Worm (Caenorhabditis elegans): ENCODE results near the gene lmtr-2.
A peak's percentile ranks its signal among the peaks of the same experiment; 100 is the strongest.

The lmtr-2 gene

DNA sequence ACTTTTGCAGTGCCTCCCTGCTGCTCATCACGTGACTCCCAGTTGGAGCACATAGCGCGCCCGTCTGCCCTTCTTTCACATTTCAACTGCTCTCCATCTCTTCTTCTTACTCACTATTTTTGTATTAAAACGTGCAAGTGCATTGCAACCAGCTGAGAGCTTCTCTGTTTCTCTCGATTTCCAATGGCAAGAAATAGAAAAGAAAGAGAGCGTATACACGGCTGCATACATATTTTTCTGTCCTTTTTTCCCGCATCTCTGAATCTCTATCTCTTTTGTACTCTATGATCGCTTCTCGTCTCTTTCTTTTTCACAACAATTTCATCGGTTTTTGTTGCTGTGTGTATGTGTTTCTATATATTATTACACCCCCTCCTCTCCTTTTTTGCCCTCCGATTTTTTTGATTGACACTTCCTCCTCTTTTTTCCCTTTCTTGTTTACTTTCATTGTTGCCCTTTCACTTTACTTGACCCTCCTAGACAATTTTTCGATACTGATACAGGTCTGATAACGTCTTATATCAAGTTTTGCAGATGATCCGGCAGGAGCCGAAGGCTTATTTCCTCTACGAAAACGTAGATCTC is 9.9 kb downstream of the lmtr-2 start, which contains the start of gene Y97E10AR.1 (continued):
- TF ChIP-seq lir-3 (tag; optimal IDR thresholded peaks at IDR 0.05) (no peak), mep-1 (tag; optimal IDR thresholded peaks at IDR 0.05) (peak; percentile 84), D1046.2 (GFP tag; IDR thresholded peaks at IDR 0.05) (no peak), lin-1 (GFP tag; IDR thresholded peaks at IDR 0.05) (no peak), zip-2 (tag; optimal IDR thresholded peaks at IDR 0.05) (no peak), mdt-29 (GFP tag; IDR thresholded peaks at IDR 0.05) (no peak), Y105C5A.15 (GFP tag; IDR thresholded peaks at IDR 0.05) (no peak), attf-4 (tag; optimal IDR thresholded peaks at IDR 0.05) (no peak), snpc-1.2 (GFP tag; IDR thresholded peaks at IDR 0.05) (no peak), nhr-10 (tag; optimal IDR thresholded peaks at IDR 0.05) (no peak), mxl-2 (GFP tag; conservative IDR thresholded peaks at IDR 0.05) (0 out of 2 replicates have a peak, but pooled peaks have one; percentile 42), madf-5 (GFP tag; IDR thresholded peaks at IDR 0.05) (no peak), saeg-2 (GFP tag; IDR thresholded peaks at IDR 0.05) (0 out of 2 replicates have a peak, but pooled peaks have one; percentile 15), dmd-6 (GFP tag; IDR thresholded peaks at IDR 0.05) (peak; percentile 94), nhr-77 (tag; optimal IDR thresholded peaks at IDR 0.05) (peak; percentile 76), F10B5.3 (tag; optimal IDR thresholded peaks at IDR 0.05) (no peak), lsy-2 (tag; optimal IDR thresholded peaks at IDR 0.05) (peak; percentile 29 to 79), lim-7 (GFP tag; IDR thresholded peaks at IDR 0.05) (no peak), zip-11 (GFP tag; IDR thresholded peaks at IDR 0.05) (no peak), nhr-6 (tag; optimal IDR thresholded peaks at IDR 0.05) (no peak), duxl-1 (tag; optimal IDR thresholded peaks at IDR 0.05; ENCODE audit: poor library complexity) (no peak), ceh-44 (GFP tag; IDR thresholded peaks at IDR 0.05) (no peak), madf-9 (GFP tag; conservative IDR thresholded peaks at IDR 0.05) (peak; percentile 40; the same call in 1 of the 2 replicates), sdz-12 (GFP tag; optimal IDR thresholded peaks at IDR 0.05) (no peak), zfp-2 (tag; optimal IDR thresholded peaks at IDR 0.05) (no peak), nhr-111 (GFP tag; optimal IDR thresholded peaks at IDR 0.05) (no peak), tra-1 (GFP tag; IDR thresholded peaks at IDR 0.05) (0 out of 2 replicates have a peak, but pooled peaks have one; percentile 28), ceh-62 (tag; optimal IDR thresholded peaks at IDR 0.05) (no peak), dpl-1 (GFP tag; optimal IDR thresholded peaks at IDR 0.05) (peak; percentile 39), spr-1 (tag; optimal IDR thresholded peaks at IDR 0.05) (no peak), vab-7 (GFP tag; IDR thresholded peaks at IDR 0.05) (no peak), nhr-41 (GFP tag; IDR thresholded peaks at IDR 0.05) (peak; percentile 9; the same call in 1 of the 2 replicates), lin-29 (GFP tag; IDR thresholded peaks at IDR 0.05) (no peak), tag-97 (GFP tag; IDR thresholded peaks at IDR 0.05) (no peak), R02D3.7 (tag; optimal IDR thresholded peaks at IDR 0.05) (no peak), nhr-48 (tag; optimal IDR thresholded peaks at IDR 0.05) (peak; percentile 86), ces-1 (GFP tag; optimal IDR thresholded peaks at IDR 0.05) (no peak), hlh-11 (tag; optimal IDR thresholded peaks at IDR 0.05) (peak; percentile 97), ctbp-1 (GFP tag; IDR thresholded peaks at IDR 0.05) (peak; percentile 83)

DNA sequence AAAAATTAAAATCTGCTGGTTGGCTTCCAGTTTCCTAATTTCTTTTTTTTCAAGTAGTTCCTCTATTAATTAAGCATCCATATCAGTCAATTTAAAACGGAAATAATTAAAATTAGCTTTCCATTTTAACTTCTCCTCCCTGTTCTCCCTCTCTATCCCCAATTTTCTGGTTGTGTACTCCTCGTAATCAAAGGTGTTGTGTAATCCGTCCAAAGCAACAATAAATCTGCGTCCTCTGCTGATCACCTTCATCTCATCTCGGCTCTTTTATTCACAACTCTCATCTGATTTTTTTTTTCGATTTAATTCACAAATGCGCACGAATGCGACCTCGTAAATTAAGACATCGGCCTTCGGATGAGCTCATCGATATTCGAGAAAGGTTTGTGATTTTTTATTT is 15.0 kb downstream of the lmtr-2 start, which contains the start of gene Y97E10AR.2:
Gene Y97E10AR.2, plus strand, starts transcription at position 301 of the 400 bp plus-strand sequence.
- TF ChIP-seq nhr-237 (tag; optimal IDR thresholded peaks at IDR 0.05) (no peak), skn-1 (tag; optimal IDR thresholded peaks at IDR 0.05) (no peak), F44E2.7 (GFP tag; IDR thresholded peaks at IDR 0.05) (no peak), nhr-6 (tag; optimal IDR thresholded peaks at IDR 0.05) (no peak), pqm-1 (tag; optimal IDR thresholded peaks at IDR 0.05) (no peak), duxl-1 (tag; optimal IDR thresholded peaks at IDR 0.05; ENCODE audit: poor library complexity) (no peak), mdt-29 (GFP tag; IDR thresholded peaks at IDR 0.05) (no peak), lim-7 (GFP tag; IDR thresholded peaks at IDR 0.05) (no peak), fos-1 (tag; optimal IDR thresholded peaks at IDR 0.05) (no peak), ama-1 (optimal IDR thresholded peaks at IDR 0.05) (no peak), jun-1 (tag; optimal IDR thresholded peaks at IDR 0.05) (no peak), rbr-2 (tag; optimal IDR thresholded peaks at IDR 0.05) (no peak), zip-11 (GFP tag; IDR thresholded peaks at IDR 0.05) (no peak), ceh-32 (tag; optimal IDR thresholded peaks at IDR 0.05; ENCODE audit: poor library complexity) (no peak), daf-16 (GFP tag; optimal IDR thresholded peaks at IDR 0.05) (no peak), daf-16 (tag; optimal IDR thresholded peaks at IDR 0.05) (no peak), F49E8.2 (tag; optimal IDR thresholded peaks at IDR 0.05; ENCODE audit: borderline replicate concordance) (no peak), dmd-9 (GFP tag; IDR thresholded peaks at IDR 0.05) (no peak), unc-62 (GFP tag; optimal IDR thresholded peaks at IDR 0.05 in 1 of 2) (no peak), unc-62 (tag; optimal IDR thresholded peaks at IDR 0.05) (no peak)

Data from whole organism, L4 larva.